Worm (Caenorhabditis elegans) whole organism, L1 larva: ENCODE results near the gene nlp-61.

Experiments
- ama-1 ChIP-seq: fragments of 150-350 bp; optimal IDR thresholded peaks from 2 replicates; lab custom pipeline; 2014
- egl-27 ChIP-seq, 2 experiments: fragments of 150-350 bp in 1 of 2; sonication (generic microtip); optimal IDR thresholded peaks; 3 replicates each; lab custom pipeline; 2017 to 2018; ENCODE audit warnings: missing biosample characterization in 2 of 2, missing genetic modification characterization in 2 of 2, missing genetic modification reagents in 2 of 2
- jun-1 ChIP-seq: fragments of 150-350 bp; optimal IDR thresholded peaks from 2 replicates; lab custom pipeline; 2014; ENCODE audit warnings: missing biosample characterization, missing genetic modification reagents, missing genetic modification characterization
- lin-39 ChIP-seq: fragments of 150-350 bp; optimal IDR thresholded peaks from 2 replicates; lab custom pipeline; 2014; ENCODE audit warnings: missing biosample characterization, missing genetic modification reagents, missing genetic modification characterization
- mdl-1 ChIP-seq, 2 experiments: fragments of 150-350 bp; optimal IDR thresholded peaks; 2 replicates each; lab custom pipeline; 2014 to 2017; ENCODE audit warnings: missing biosample characterization in 2 of 2, missing genetic modification characterization in 2 of 2, inconsistent platforms in 1 of 2
- nhr-12 ChIP-seq: sonication (generic microtip); optimal IDR thresholded peaks from 2 replicates; lab custom pipeline; 2017; ENCODE audit warnings: missing biosample characterization, missing genetic modification characterization
- pag-3 ChIP-seq: sonication (generic microtip); optimal IDR thresholded peaks from 2 replicates; lab custom pipeline; 2017; ENCODE audit warnings: missing genetic modification characterization, mild to moderate bottlenecking, missing compliant biosample characterization, antibody characterized with exemption, borderline replicate concordance; ENCODE audit not compliant: insufficient read depth
- unc-62 ChIP-seq: fragments of 150-350 bp; optimal IDR thresholded peaks from 2 replicates; lab custom pipeline; 2014; ENCODE audit warnings: missing biosample characterization, missing genetic modification reagents, missing genetic modification characterization

ce11 chrX:7596627-7597026 is 30.8 kb upstream of the nlp-61 start, which contains the start of gene C44E12.1:
- TF ChIP-seq ama-1 (lab: Kevin White, UChicago) (no peak), nhr-12 (no peak), unc-62 (GFP tag; lab: Kevin White, UChicago) (no peak), jun-1 (tag; lab: Kevin White, UChicago) (no peak), pag-3 (tag; lab: Kevin White, UChicago) (no peak), egl-27 (tag; optimal IDR thresholded peaks at IDR 0.05; lab: Kevin White, UChicago) (no peak), lin-39 (tag; lab: Kevin White, UChicago) (no peak), mdl-1 (tag; optimal IDR thresholded peaks at IDR 0.05; lab: Kevin White, UChicago) (no peak)
